Worm (Caenorhabditis elegans): ENCODE data around the gene C25F9.12.

- TF ChIP-seq ceh-16 (tag; optimal IDR thresholded peaks at IDR 0.05), result no peak
- no peak for TF ChIP-seq elt-1 (tag; optimal IDR thresholded peaks at IDR 0.05)
- no peak for TF ChIP-seq nhr-67 (tag; optimal IDR thresholded peaks at IDR 0.05)
- TF ChIP-seq nhr-23 (tag; optimal IDR thresholded peaks at IDR 0.05), result no peak
- TF ChIP-seq aly-2 (tag; optimal IDR thresholded peaks at IDR 0.05), result no peak
- TF ChIP-seq ama-1 (optimal IDR thresholded peaks at IDR 0.05), result no peak
- TF ChIP-seq nhr-76 (tag; optimal IDR thresholded peaks at IDR 0.05), result no peak
- TF ChIP-seq mdl-1 (tag; optimal IDR thresholded peaks at IDR 0.05), result no peak
- TF ChIP-seq lin-39 (tag; optimal IDR thresholded peaks at IDR 0.05), result no peak
- TF ChIP-seq nhr-11 (tag; optimal IDR thresholded peaks at IDR 0.05), result no peak
- no peak for TF ChIP-seq ceh-82 (tag; optimal IDR thresholded peaks at IDR 0.05)
- no peak for TF ChIP-seq unc-62 (GFP tag; optimal IDR thresholded peaks at IDR 0.05)
- no peak for TF ChIP-seq ztf-4 (tag; optimal IDR thresholded peaks at IDR 0.05)
- TF ChIP-seq ZK546.5 (tag; optimal IDR thresholded peaks at IDR 0.05), result no peak
Measured at ce11 chrV:19394750-19395149, 8.0 kb downstream of the C25F9.12 start, which contains the start of gene C25F9.8.

Data from whole organism, L3 larva.